Fruit fly (Drosophila melanogaster): ENCODE measurements around the gene CG32756.
A peak's percentile ranks its signal among the peaks of the same experiment; 100 is the strongest.

Gene CG32756

dm6 chrX:5901628-5902213 lies 43.8 kb upstream of the CG32756 start (continued):
- TF ChIP-seq fkh (GFP tag; optimal IDR thresholded peaks at IDR 0.05) (peak; percentile 50), net (GFP tag; optimal IDR thresholded peaks at IDR 0.05) (peak; percentile 48), CG3032 (tag; optimal IDR thresholded peaks at IDR 0.05) (no peak), Met (GFP tag; optimal IDR thresholded peaks at IDR 0.05) (peak; percentile 16), CG9139 (GFP tag; optimal IDR thresholded peaks at IDR 0.05) (peak; percentile 67), CG32006 (GFP tag; optimal IDR thresholded peaks at IDR 0.05) (peak; percentile 10), ss (GFP tag; optimal IDR thresholded peaks at IDR 0.05) (peak; percentile 76 to 81), Smox (GFP tag; optimal IDR thresholded peaks at IDR 0.05) (peak; percentile 14), Sox102F (GFP tag; optimal IDR thresholded peaks at IDR 0.05) (peak; percentile 71), Eip93F (GFP tag; optimal IDR thresholded peaks at IDR 0.05) (no peak), CG11762 (GFP tag; optimal IDR thresholded peaks at IDR 0.05; ENCODE audit: insufficient read depth) (no peak), svp (GFP tag) (peak; percentile 4), CG11294 (GFP tag; IDR thresholded peaks at IDR 0.05) (no peak), CG11902 (GFP tag; optimal IDR thresholded peaks at IDR 0.05) (no peak), CG6808 (GFP tag; optimal IDR thresholded peaks at IDR 0.05) (peak; percentile 39), CG4318 (GFP tag; optimal IDR thresholded peaks at IDR 0.05) (no peak), Gug (GFP tag; IDR thresholded peaks at IDR 0.05) (no peak), OdsH (GFP tag; optimal IDR thresholded peaks at IDR 0.05) (peak; percentile 28), CG15336 (GFP tag; IDR thresholded peaks at IDR 0.05) (peak; percentile 41; the same call in 1 of the 2 replicates)

dm6 chrX:5902701-5903100 lies 42.8 kb upstream of the CG32756 start:
- no peak for TF ChIP-seq cyc (GFP tag; optimal IDR thresholded peaks at IDR 0.05)
- no peak for TF ChIP-seq CG7368 (GFP tag; optimal IDR thresholded peaks at IDR 0.05)
- TF ChIP-seq CG1621 (tag; optimal IDR thresholded peaks at IDR 0.05): no peak
- TF ChIP-seq Ets96B (tag; optimal IDR thresholded peaks at IDR 0.05): no peak
- TF ChIP-seq svp (GFP tag): peak; percentile 68
- TF ChIP-seq CG11294 (GFP tag; IDR thresholded peaks at IDR 0.05): no peak
- TF ChIP-seq Sox102F (GFP tag; optimal IDR thresholded peaks at IDR 0.05): no peak

dm6 chrX:5904377-5905085 lies 41.0 kb upstream of the CG32756 start:
- TF ChIP-seq acj6 (GFP tag; optimal IDR thresholded peaks at IDR 0.05) (no peak), Eip78C (GFP tag) (peak; percentile 60), salr (GFP tag; optimal IDR thresholded peaks at IDR 0.05) (no peak), vri (GFP tag; optimal IDR thresholded peaks at IDR 0.05) (peak; percentile 91), eg (GFP tag; IDR thresholded peaks at IDR 0.05) (peak; percentile 5; the same call in 1 of the 3 replicates), CG6276 (GFP tag; optimal IDR thresholded peaks at IDR 0.05) (no peak), CG7368 (GFP tag; optimal IDR thresholded peaks at IDR 0.05) (no peak), CG6163 (GFP tag; IDR thresholded peaks at IDR 0.05) (0 out of 3 replicates have a peak, but pooled peaks have one; percentile 38), svp (GFP tag) (peak; percentile 78)

dm6 chrX:5905086-5905400 lies 40.4 kb upstream of the CG32756 start:
- TF ChIP-seq Eip78C (GFP tag): peak; percentile 61
- TF ChIP-seq CG10631 (GFP tag; optimal IDR thresholded peaks at IDR 0.05): peak; percentile 11
- no peak for TF ChIP-seq Hr39 (GFP tag; optimal IDR thresholded peaks at IDR 0.05)
- TF ChIP-seq acj6 (GFP tag; optimal IDR thresholded peaks at IDR 0.05): peak; percentile 13
- peak; percentile 7 for TF ChIP-seq Met (GFP tag; optimal IDR thresholded peaks at IDR 0.05)
- TF ChIP-seq achi (GFP tag; optimal IDR thresholded peaks at IDR 0.05): peak; percentile 32
- TF ChIP-seq Eip75B (GFP tag; optimal IDR thresholded peaks at IDR 0.05): no peak
- peak; percentile 8 for TF ChIP-seq CG3919 (GFP tag; optimal IDR thresholded peaks at IDR 0.05)
- peak; percentile 45 for TF ChIP-seq CG15336 (GFP tag; IDR thresholded peaks at IDR 0.05)
- TF ChIP-seq CG32006 (GFP tag; optimal IDR thresholded peaks at IDR 0.05): peak; percentile 62
- peak; percentile 4 for TF ChIP-seq CG6808 (GFP tag; optimal IDR thresholded peaks at IDR 0.05)
- no peak for TF ChIP-seq CG11294 (GFP tag; IDR thresholded peaks at IDR 0.05)
- no peak for TF ChIP-seq ss (GFP tag; optimal IDR thresholded peaks at IDR 0.05)

Measured in whole organism, prepupa.